Fruit fly (Drosophila melanogaster) whole organism, embryonic: ENCODE data around the gene RpS17.

Experiments used
- Aef1 ChIP-seq: fragments of 200-800 bp; sonication (Bioruptor generic); IDR thresholded peaks from 3 replicates; pipeline ENCODE4 v1.3.6; 2022; ENCODE audit warnings: missing biosample characterization, missing genetic modification characterization
- BEAF-32 ChIP-seq: fragments of 200-800 bp; sonication (Bioruptor generic); optimal IDR thresholded peaks from 3 replicates; lab custom pipeline; 2017; ENCODE audit warnings: missing biosample characterization, missing genetic modification characterization, mild to moderate bottlenecking, moderate library complexity, missing genetic modification reagents
- Bgb ChIP-seq: fragments of 200-800 bp; sonication (Bioruptor generic); IDR thresholded peaks from 2 replicates; pipeline ENCODE4 v1.3.6; 2022; ENCODE audit warnings: missing biosample characterization, missing genetic modification characterization; ENCODE audit not compliant: partially characterized antibody
- CG10147 ChIP-seq: fragments of 200-800 bp; sonication (Bioruptor generic); optimal IDR thresholded peaks from 2 replicates; lab custom pipeline; 2019; ENCODE audit warnings: missing biosample characterization, mild to moderate bottlenecking, missing genetic modification characterization, moderate library complexity
- CG10321 ChIP-seq: fragments of 200-800 bp; sonication (Bioruptor generic); IDR thresholded peaks from 2 replicates; pipeline ENCODE4 v1.3.6; 2022; ENCODE audit warnings: missing biosample characterization, missing genetic modification characterization
- CG11093 ChIP-seq: fragments of 200-800 bp; sonication (Bioruptor generic); IDR thresholded peaks from 3 replicates; pipeline ENCODE4 v1.3.6; 2022; ENCODE audit warnings: missing biosample characterization, missing genetic modification characterization
- CG11723 ChIP-seq: fragments of 200-800 bp; sonication (Bioruptor generic); optimal IDR thresholded peaks from 2 replicates; lab custom pipeline; 2017; ENCODE audit warnings: missing biosample characterization, mild to moderate bottlenecking, missing genetic modification characterization
- CG14860 ChIP-seq: fragments of 200-800 bp; sonication (Bioruptor generic); IDR thresholded peaks from 3 replicates; pipeline ENCODE4 v1.3.6; 2022; ENCODE audit warnings: missing biosample characterization, missing genetic modification characterization; ENCODE audit not compliant: partially characterized antibody
- CG17328 ChIP-seq: fragments of 200-800 bp; sonication (Bioruptor generic); IDR thresholded peaks from 2 replicates; pipeline ENCODE4 v1.3.6; 2022; ENCODE audit warnings: missing biosample characterization, missing genetic modification characterization
- CG2712 ChIP-seq: fragments of 200-800 bp; optimal IDR thresholded peaks from 3 replicates; lab custom pipeline; 2019; ENCODE audit warnings: missing biosample characterization, mild to moderate bottlenecking, missing genetic modification characterization, moderate library complexity
- CG30431 ChIP-seq: fragments of 200-800 bp; sonication (Bioruptor generic); optimal IDR thresholded peaks from 2 replicates; lab custom pipeline; 2017; ENCODE audit warnings: missing biosample characterization, missing genetic modification characterization
- CG31365 ChIP-seq: fragments of 200-800 bp; sonication (Bioruptor generic); optimal IDR thresholded peaks from 2 replicates; lab custom pipeline; 2018; ENCODE audit warnings: missing biosample characterization, mild to moderate bottlenecking, missing genetic modification characterization
- CG32772 ChIP-seq: fragments of 200-800 bp; sonication (Bioruptor generic); IDR thresholded peaks from 2 replicates; pipeline ENCODE4 v1.3.6; 2022; ENCODE audit warnings: missing biosample characterization, missing genetic modification characterization
- CG3995 ChIP-seq: fragments of 200-800 bp; sonication (Bioruptor generic); optimal IDR thresholded peaks from 3 replicates; lab custom pipeline; 2016; ENCODE audit warnings: missing biosample characterization, missing genetic modification characterization
- CG4282 ChIP-seq: fragments of 200-800 bp; sonication (Bioruptor generic); optimal IDR thresholded peaks from 2 replicates; lab custom pipeline; 2016; ENCODE audit warnings: missing biosample characterization, missing genetic modification characterization
- CG5245 ChIP-seq: fragments of 200-800 bp; sonication (Bioruptor generic); optimal IDR thresholded peaks from 3 replicates; lab custom pipeline; 2016; ENCODE audit warnings: missing biosample characterization, missing genetic modification characterization
- CG6272 ChIP-seq: fragments of 200-800 bp; sonication (Bioruptor generic); IDR thresholded peaks from 2 replicates; pipeline ENCODE4 v1.3.6; 2022; ENCODE audit warnings: missing biosample characterization, missing genetic modification characterization
- CG7963 ChIP-seq: fragments of 200-800 bp; sonication (Bioruptor generic); IDR thresholded peaks from 3 replicates; pipeline ENCODE4 v1.3.6; 2022; ENCODE audit warnings: missing biosample characterization, missing genetic modification characterization; ENCODE audit not compliant: partially characterized antibody
- CG9437 ChIP-seq: fragments of 200-800 bp; sonication (Bioruptor generic); optimal IDR thresholded peaks from 2 replicates; lab custom pipeline; 2018; ENCODE audit warnings: missing biosample characterization, mild to moderate bottlenecking, missing genetic modification characterization
- CTCF ChIP-seq: fragments of 200-800 bp; sonication (Bioruptor generic); optimal IDR thresholded peaks from 2 replicates; lab custom pipeline; 2017; ENCODE audit warnings: missing biosample characterization, mild to moderate bottlenecking, missing genetic modification characterization, moderate library complexity
- HHEX ChIP-seq: fragments of 200-800 bp; sonication (Bioruptor generic); optimal IDR thresholded peaks from 3 replicates; lab custom pipeline; 2017; ENCODE audit warnings: missing biosample characterization, mild to moderate bottlenecking, missing genetic modification characterization, missing genetic modification reagents
- Lim3 ChIP-seq: fragments of 200-800 bp; sonication (Bioruptor generic); IDR thresholded peaks from 2 replicates; pipeline ENCODE4 v1.3.6; 2022; ENCODE audit warnings: missing biosample characterization, missing genetic modification characterization
- Lpt ChIP-seq: fragments of >200 bp; optimal IDR thresholded peaks from 2 replicates; lab custom pipeline; 2018; ENCODE audit warnings: missing biosample characterization, missing genetic modification characterization
- Med ChIP-seq: fragments of 200-800 bp; sonication (Bioruptor generic); peaks from one replicate; lab custom pipeline; 2016; ENCODE audit warnings: missing biosample characterization, missing genetic modification characterization, mild to moderate bottlenecking, inconsistent platforms, moderate library complexity
- NFAT ChIP-seq: fragments of 200-800 bp; sonication (Bioruptor generic); IDR thresholded peaks from 2 replicates; pipeline ENCODE4 v1.3.6; 2022; ENCODE audit warnings: missing biosample characterization, missing genetic modification characterization
- Nf-YA ChIP-seq: fragments of 200-800 bp; sonication (Bioruptor generic); IDR thresholded peaks from 2 replicates; pipeline ENCODE4 v1.3.6; 2022; ENCODE audit warnings: missing biosample characterization, missing genetic modification characterization
- NfI ChIP-seq: fragments of 200-800 bp; sonication (Bioruptor generic); optimal IDR thresholded peaks from 3 replicates; lab custom pipeline; 2018; ENCODE audit warnings: missing biosample characterization, mild to moderate bottlenecking, missing genetic modification characterization, moderate library complexity
- Scr ChIP-seq: fragments of 200-800 bp; sonication (Bioruptor generic); IDR thresholded peaks from 2 replicates; pipeline ENCODE4 v1.3.6; 2022; ENCODE audit warnings: missing biosample characterization, missing genetic modification characterization; ENCODE audit not compliant: partially characterized antibody
- Xbp1 ChIP-seq: fragments of 200-800 bp; sonication (Bioruptor generic); optimal IDR thresholded peaks from 3 replicates; lab custom pipeline; 2016; ENCODE audit warnings: missing biosample characterization, mild to moderate bottlenecking, missing genetic modification characterization
- al ChIP-seq: fragments of 200-800 bp; sonication (Bioruptor generic); IDR thresholded peaks from 2 replicates; pipeline ENCODE4 v1.3.6; 2022; ENCODE audit warnings: missing biosample characterization, missing genetic modification characterization
- ash1 ChIP-seq: fragments of 200-800 bp; sonication (Bioruptor generic); optimal IDR thresholded peaks from 2 replicates; lab custom pipeline; 2018; ENCODE audit warnings: missing biosample characterization, mild to moderate bottlenecking, missing genetic modification characterization
- bcd ChIP-seq: fragments of 200-800 bp; sonication (Bioruptor generic); optimal IDR thresholded peaks from 2 replicates; lab custom pipeline; 2017; ENCODE audit warnings: missing biosample characterization, mild to moderate bottlenecking, missing genetic modification characterization
- bigmax ChIP-seq: fragments of 200-800 bp; sonication (Bioruptor generic); optimal IDR thresholded peaks from 2 replicates; lab custom pipeline; 2018; ENCODE audit warnings: missing biosample characterization, mild to moderate bottlenecking, missing genetic modification characterization
- crp ChIP-seq, 2 experiments: fragments of 200-800 bp; sonication (Bioruptor generic); optimal IDR thresholded peaks; 2 replicates in 1 of 2; 3 replicates in 1 of 2; lab custom pipeline; 2017; ENCODE audit warnings: missing biosample characterization in 2 of 2, missing genetic modification characterization in 2 of 2, mild to moderate bottlenecking in 1 of 2, moderate library complexity in 1 of 2
- ems ChIP-seq: fragments of 200-800 bp; sonication (Bioruptor generic); optimal IDR thresholded peaks from 3 replicates; lab custom pipeline; 2016; ENCODE audit warnings: missing biosample characterization, missing genetic modification characterization
- gce ChIP-seq: fragments of 200-800 bp; sonication (Bioruptor generic); IDR thresholded peaks from 3 replicates; pipeline ENCODE4 v1.3.6; 2022; ENCODE audit warnings: missing biosample characterization, missing genetic modification characterization
- hb ChIP-seq: fragments of 200-800 bp; sonication (Bioruptor generic); IDR thresholded peaks from 3 replicates; pipeline ENCODE4 v1.3.6; 2022; ENCODE audit warnings: missing biosample characterization, missing genetic modification characterization; ENCODE audit not compliant: partially characterized antibody
- onecut ChIP-seq: fragments of 200-800 bp; sonication (Bioruptor generic); IDR thresholded peaks from 2 replicates; pipeline ENCODE4 v1.3.6; 2022; ENCODE audit warnings: missing biosample characterization, missing genetic modification characterization
- org-1 ChIP-seq: fragments of 200-800 bp; sonication (Bioruptor generic); optimal IDR thresholded peaks from 2 replicates; lab custom pipeline; 2017; ENCODE audit warnings: missing biosample characterization, missing genetic modification characterization
- psq ChIP-seq: fragments of 200-800 bp; sonication (Bioruptor generic); optimal IDR thresholded peaks from 2 replicates; lab custom pipeline; 2017; ENCODE audit warnings: missing biosample characterization, missing genetic modification characterization
- pzg ChIP-seq: fragments of 200-800 bp; sonication (Bioruptor generic); optimal IDR thresholded peaks from 3 replicates; lab custom pipeline; 2018; ENCODE audit warnings: missing biosample characterization, mild to moderate bottlenecking, missing genetic modification characterization, moderate library complexity
- repo ChIP-seq: fragments of 200-800 bp; sonication (Bioruptor generic); optimal IDR thresholded peaks from 2 replicates; lab custom pipeline; 2016; ENCODE audit warnings: missing biosample characterization, missing genetic modification characterization
- sens ChIP-seq: fragments of 200-800 bp; sonication (Bioruptor generic); peaks from one replicate; lab custom pipeline; 2016; ENCODE audit warnings: missing biosample characterization, missing genetic modification characterization
- slou ChIP-seq: fragments of 200-800 bp; sonication (Bioruptor generic); optimal IDR thresholded peaks from 3 replicates; lab custom pipeline; 2016; ENCODE audit warnings: missing biosample characterization, missing genetic modification characterization
- so ChIP-seq: fragments of 200-800 bp; sonication (Bioruptor generic); IDR thresholded peaks from 3 replicates; pipeline ENCODE4 v1.3.6; 2022; ENCODE audit warnings: missing biosample characterization, missing genetic modification characterization
- sug ChIP-seq: fragments of 200-800 bp; optimal IDR thresholded peaks from 2 replicates; lab custom pipeline; 2019; ENCODE audit warnings: missing biosample characterization, mild to moderate bottlenecking, missing genetic modification characterization, moderate library complexity
- trh ChIP-seq: fragments of 200-800 bp; sonication (Bioruptor generic); optimal IDR thresholded peaks from 2 replicates; lab custom pipeline; 2016; ENCODE audit warnings: missing biosample characterization, missing genetic modification characterization
- unpg ChIP-seq: fragments of 200-800 bp; sonication (Bioruptor generic); optimal IDR thresholded peaks from 3 replicates; lab custom pipeline; 2018; ENCODE audit warnings: missing biosample characterization, mild to moderate bottlenecking, missing genetic modification characterization, moderate library complexity
- vnd ChIP-seq: fragments of 200-800 bp; sonication (Bioruptor generic); IDR thresholded peaks from 3 replicates; pipeline ENCODE4 v1.3.6; 2022; ENCODE audit warnings: missing biosample characterization, missing genetic modification characterization; ENCODE audit not compliant: partially characterized antibody
- wek ChIP-seq: fragments of 200-800 bp; sonication (Bioruptor generic); optimal IDR thresholded peaks from 3 replicates; lab custom pipeline; 2018; ENCODE audit warnings: missing biosample characterization, mild to moderate bottlenecking, missing genetic modification characterization, moderate library complexity

RpS17 gene

dm6 chr3L:9399013-9399750 lies 30.4 kb downstream of the RpS17 start, which contains the start of gene CG4080 (continued):
- TF ChIP-seq NfI (GFP tag; lab: Kevin White, UChicago) (peak; percentile 23), CG7963 (GFP tag; lab: Robert Waterston, UW) (0 out of 3 replicates have a peak, but pooled peaks have one; percentile 28), vnd (GFP tag; lab: Robert Waterston, UW) (peak; percentile 76), CG11723 (no peak), hb (peak; percentile 24; the same call in 1 of the 3 replicates), CG10147 (GFP tag; lab: Kevin White, UChicago) (peak; percentile 24), Nf-YA (GFP tag; lab: Robert Waterston, UW) (no peak), CG31365 (tag; lab: Kevin White, UChicago) (no peak), Lpt (GFP tag; lab: Kevin White, UChicago) (no peak), CG11093 (GFP tag; lab: Robert Waterston, UW) (no peak), sug (tag; lab: Kevin White, UChicago) (peak; percentile 22), HHEX (GFP tag; lab: Kevin White, UChicago) (no peak), unpg (GFP tag; lab: Kevin White, UChicago) (peak; percentile 37), CG10321 (GFP tag; lab: Robert Waterston, UW) (no peak), CG6272 (GFP tag; lab: Robert Waterston, UW) (no peak), CG3995 (GFP tag; lab: Kevin White, UChicago) (no peak), CG4282 (GFP tag; lab: Kevin White, UChicago) (no peak), crp (GFP tag; optimal IDR thresholded peaks at IDR 0.05; lab: Kevin White, UChicago) (peak in 1 of 2 experiments; percentile 4), Lim3 (GFP tag; lab: Robert Waterston, UW) (no peak), CG9437 (peak; percentile 54), Xbp1 (GFP tag; lab: Kevin White, UChicago) (peak; percentile 19), CG5245 (GFP tag; lab: Kevin White, UChicago) (no peak), so (GFP tag; lab: Robert Waterston, UW) (0 out of 3 replicates have a peak, but pooled peaks have one; percentile 45), psq (GFP tag; lab: Kevin White, UChicago) (no peak), al (GFP tag; lab: Robert Waterston, UW) (no peak), NFAT (GFP tag; lab: Robert Waterston, UW) (no peak), repo (no peak), onecut (GFP tag; lab: Robert Waterston, UW) (no peak), BEAF-32 (GFP tag; lab: Kevin White, UChicago) (peak; percentile 86), CG2712 (tag; lab: Kevin White, UChicago) (peak; percentile 41), wek (peak; percentile 10), trh (GFP tag; lab: Kevin White, UChicago) (no peak), Bgb (GFP tag; lab: Robert Waterston, UW) (no peak; the same call in none of the 2 replicates), Med (GFP tag; lab: Kevin White, UChicago) (peak; percentile 81), CG32772 (GFP tag; lab: Robert Waterston, UW) (no peak), CG14860 (GFP tag; lab: Robert Waterston, UW) (peak; percentile 59), bcd (GFP tag; lab: Kevin White, UChicago) (no peak), ash1 (GFP tag; lab: Kevin White, UChicago) (no peak), gce (GFP tag; lab: Robert Waterston, UW) (0 out of 3 replicates have a peak, but pooled peaks have one; percentile 5), pzg (peak; percentile 81), slou (GFP tag; lab: Kevin White, UChicago) (no peak), Scr (GFP tag; lab: Robert Waterston, UW) (peak; percentile 90), CTCF (GFP tag; lab: Kevin White, UChicago) (no peak), sens (GFP tag; lab: Kevin White, UChicago) (peak; percentile 88), ems (GFP tag; lab: Kevin White, UChicago) (peak; percentile 35), CG17328 (no peak), CG30431 (GFP tag; lab: Kevin White, UChicago) (no peak), Aef1 (no peak), org-1 (GFP tag; lab: Kevin White, UChicago) (no peak), bigmax (GFP tag; lab: Kevin White, UChicago) (no peak)
